Worm (Caenorhabditis elegans): ENCODE data around the gene clec-222.

The clec-222 gene

DNA sequence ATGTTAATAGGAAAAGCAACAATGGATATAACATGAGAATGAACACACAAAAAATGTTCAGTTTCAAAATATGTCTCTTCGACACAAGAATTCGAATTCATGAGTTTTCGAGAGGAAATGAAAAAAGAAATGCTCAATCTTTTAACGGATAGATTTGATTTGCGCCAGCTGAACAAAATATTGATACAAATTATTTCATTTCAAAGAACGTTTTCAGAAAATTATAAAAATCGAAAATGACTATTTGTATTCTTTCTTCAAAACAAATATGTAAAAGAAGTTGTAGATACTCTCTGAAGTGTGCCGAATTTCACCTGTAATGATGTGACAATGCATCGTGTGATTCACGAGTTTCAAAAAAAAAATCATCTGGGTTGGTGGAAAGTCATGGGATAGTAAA, 29.4 kb downstream of the clec-222 start, which contains the start of gene srh-47:
Gene srh-47 (minus strand): TSS at position 101 of the 400 bp plus-strand sequence.
- TF ChIP-seq hmbx-1 (tag; optimal IDR thresholded peaks at IDR 0.05) = no peak
- TF ChIP-seq F13C5.2 (tag; optimal IDR thresholded peaks at IDR 0.05) = no peak
- no peak for TF ChIP-seq ceh-13 (GFP tag; optimal IDR thresholded peaks at IDR 0.05)
- no peak for TF ChIP-seq hnd-1 (tag; optimal IDR thresholded peaks at IDR 0.05)
- TF ChIP-seq ceh-36 (tag; optimal IDR thresholded peaks at IDR 0.05) = no peak

DNA sequence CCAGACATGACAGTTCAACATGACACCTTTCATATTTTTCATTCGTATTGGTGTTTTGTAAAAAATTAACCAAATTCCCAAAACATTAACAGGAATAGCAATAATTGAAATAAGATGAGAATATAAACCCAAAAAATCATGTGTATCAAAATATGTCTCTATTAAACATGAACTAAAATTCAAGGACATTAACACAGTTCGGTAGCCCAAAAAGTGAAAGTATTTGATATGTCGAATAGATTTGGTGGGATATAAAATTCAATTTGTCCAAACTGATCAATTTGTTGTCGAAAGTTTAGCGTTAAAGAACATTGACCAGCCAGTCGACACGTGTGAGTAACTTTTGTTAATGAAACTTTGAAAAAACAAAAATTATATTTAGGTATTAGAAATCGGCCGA, 31.5 kb downstream of the clec-222 start, which contains the start of gene srh-46:
Gene srh-46 (minus strand): TSS at position 189 of the 400 bp plus-strand sequence.
- TF ChIP-seq hnd-1 (tag; optimal IDR thresholded peaks at IDR 0.05) = no peak
- TF ChIP-seq tbx-37 (GFP tag; conservative IDR thresholded peaks at IDR 0.05) = no peak
- no peak for TF ChIP-seq ama-1 (optimal IDR thresholded peaks at IDR 0.05)
- TF ChIP-seq ets-7 (tag; optimal IDR thresholded peaks at IDR 0.05) = no peak
- no peak for TF ChIP-seq sea-1 (GFP tag; conservative IDR thresholded peaks at IDR 0.05)
- no peak for TF ChIP-seq F13C5.2 (tag; optimal IDR thresholded peaks at IDR 0.05)
- no peak for TF ChIP-seq hmg-4 (GFP tag; optimal IDR thresholded peaks at IDR 0.05)
- no peak for TF ChIP-seq ceh-13 (GFP tag; optimal IDR thresholded peaks at IDR 0.05)
- TF ChIP-seq scrt-1 (GFP tag; IDR thresholded peaks at IDR 0.05) = no peak
- no peak for TF ChIP-seq flt-1 (GFP tag; IDR thresholded peaks at IDR 0.05)
- TF ChIP-seq pes-1 (GFP tag; IDR thresholded peaks at IDR 0.05) = no peak
- no peak for TF ChIP-seq tra-4 (tag; optimal IDR thresholded peaks at IDR 0.05)
- no peak for TF ChIP-seq B0310.2 (tag; optimal IDR thresholded peaks at IDR 0.05)

ce11 chrV:11304200-11304599, 33.0 kb downstream of the clec-222 start:
- TF ChIP-seq ceh-13 (GFP tag; optimal IDR thresholded peaks at IDR 0.05) = no peak
- no peak for TF ChIP-seq tbx-37 (GFP tag; conservative IDR thresholded peaks at IDR 0.05)
- TF ChIP-seq scrt-1 (GFP tag; IDR thresholded peaks at IDR 0.05) = no peak
- TF ChIP-seq sea-1 (GFP tag; conservative IDR thresholded peaks at IDR 0.05) = no peak
- TF ChIP-seq aly-1 (tag; optimal IDR thresholded peaks at IDR 0.05) = no peak
- no peak for TF ChIP-seq F13C5.2 (tag; optimal IDR thresholded peaks at IDR 0.05)
- no peak for TF ChIP-seq hnd-1 (tag; optimal IDR thresholded peaks at IDR 0.05)
- TF ChIP-seq tra-4 (tag; optimal IDR thresholded peaks at IDR 0.05) = no peak
- TF ChIP-seq pes-1 (GFP tag; IDR thresholded peaks at IDR 0.05) = no peak
- no peak for TF ChIP-seq ama-1 (optimal IDR thresholded peaks at IDR 0.05)
- TF ChIP-seq flt-1 (GFP tag; IDR thresholded peaks at IDR 0.05) = no peak
- no peak for TF ChIP-seq tbx-11 (GFP tag; IDR thresholded peaks at IDR 0.05)
- TF ChIP-seq ceh-36 (tag; optimal IDR thresholded peaks at IDR 0.05) = no peak
- TF ChIP-seq B0310.2 (tag; optimal IDR thresholded peaks at IDR 0.05) = no peak
- TF ChIP-seq hmbx-1 (tag; optimal IDR thresholded peaks at IDR 0.05) = no peak
- TF ChIP-seq hmg-4 (GFP tag; optimal IDR thresholded peaks at IDR 0.05) = no peak

DNA sequence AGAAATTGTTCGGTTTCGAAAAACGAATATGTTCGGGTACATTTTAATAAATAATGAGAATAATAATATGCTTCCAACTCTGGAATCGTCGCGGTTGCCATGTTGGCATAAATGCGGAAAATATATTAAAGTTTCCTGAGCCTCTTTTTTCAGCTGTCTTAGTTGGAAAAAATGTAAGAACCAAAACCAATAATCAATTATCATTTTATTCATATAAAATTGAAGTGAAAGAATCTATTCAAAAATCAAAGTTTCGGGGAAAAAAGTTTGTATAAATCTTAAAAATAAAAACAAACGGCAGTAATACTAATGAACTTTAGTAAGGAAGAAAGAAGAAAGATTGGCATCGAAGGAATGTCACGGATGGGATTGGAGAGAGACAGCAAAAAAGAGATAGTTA, 33.7 kb downstream of the clec-222 start, which contains the start of gene srh-45:
Gene srh-45 (minus strand): TSS at position 101 of the 400 bp plus-strand sequence.
- TF ChIP-seq hmg-4 (GFP tag; optimal IDR thresholded peaks at IDR 0.05) (no peak), tbx-11 (GFP tag; IDR thresholded peaks at IDR 0.05) (no peak), scrt-1 (GFP tag; IDR thresholded peaks at IDR 0.05) (no peak), ceh-36 (tag; optimal IDR thresholded peaks at IDR 0.05) (no peak), flt-1 (GFP tag; IDR thresholded peaks at IDR 0.05) (no peak), sea-1 (GFP tag; conservative IDR thresholded peaks at IDR 0.05) (no peak), aly-1 (tag; optimal IDR thresholded peaks at IDR 0.05) (no peak), ama-1 (optimal IDR thresholded peaks at IDR 0.05) (no peak), hnd-1 (tag; optimal IDR thresholded peaks at IDR 0.05) (no peak), ceh-13 (GFP tag; optimal IDR thresholded peaks at IDR 0.05) (no peak), hmbx-1 (tag; optimal IDR thresholded peaks at IDR 0.05) (no peak), B0310.2 (tag; optimal IDR thresholded peaks at IDR 0.05) (no peak)

- TF ChIP-seq flt-1 (GFP tag; IDR thresholded peaks at IDR 0.05) = no peak
- TF ChIP-seq sea-1 (GFP tag; conservative IDR thresholded peaks at IDR 0.05) = no peak
Measured at ce11 chrV:11307781-11308180, 36.6 kb downstream of the clec-222 start.

- TF ChIP-seq F13C5.2 (tag; optimal IDR thresholded peaks at IDR 0.05) (no peak), ceh-13 (GFP tag; optimal IDR thresholded peaks at IDR 0.05) (no peak), ama-1 (optimal IDR thresholded peaks at IDR 0.05) (no peak), pes-1 (GFP tag; IDR thresholded peaks at IDR 0.05) (no peak), sea-1 (GFP tag; conservative IDR thresholded peaks at IDR 0.05) (no peak), hmg-4 (GFP tag; optimal IDR thresholded peaks at IDR 0.05) (no peak), tbx-37 (GFP tag; conservative IDR thresholded peaks at IDR 0.05) (no peak), B0310.2 (tag; optimal IDR thresholded peaks at IDR 0.05) (no peak), hnd-1 (tag; optimal IDR thresholded peaks at IDR 0.05) (no peak), tbx-11 (GFP tag; IDR thresholded peaks at IDR 0.05) (no peak), flt-1 (GFP tag; IDR thresholded peaks at IDR 0.05) (no peak), aly-1 (tag; optimal IDR thresholded peaks at IDR 0.05) (no peak), tra-4 (tag; optimal IDR thresholded peaks at IDR 0.05) (no peak), scrt-1 (GFP tag; IDR thresholded peaks at IDR 0.05) (no peak), ets-7 (tag; optimal IDR thresholded peaks at IDR 0.05) (no peak), hmbx-1 (tag; optimal IDR thresholded peaks at IDR 0.05) (no peak), ceh-36 (tag; optimal IDR thresholded peaks at IDR 0.05) (no peak)
Measured at ce11 chrV:11308346-11308745, 37.2 kb downstream of the clec-222 start, which contains the start of gene snf-11. Gene snf-11 (minus strand): TSS chrV:11308446.

ce11 chrV:11308915-11309314, 37.8 kb downstream of the clec-222 start:
- no peak for TF ChIP-seq ets-7 (tag; optimal IDR thresholded peaks at IDR 0.05)
- no peak for TF ChIP-seq ceh-36 (tag; optimal IDR thresholded peaks at IDR 0.05)

- no peak for TF ChIP-seq hnd-1 (tag; optimal IDR thresholded peaks at IDR 0.05)
- TF ChIP-seq hmbx-1 (tag; optimal IDR thresholded peaks at IDR 0.05) = no peak
- no peak for TF ChIP-seq tra-4 (tag; optimal IDR thresholded peaks at IDR 0.05)
- TF ChIP-seq B0310.2 (tag; optimal IDR thresholded peaks at IDR 0.05) = no peak
- no peak for TF ChIP-seq ceh-36 (tag; optimal IDR thresholded peaks at IDR 0.05)
- no peak for TF ChIP-seq scrt-1 (GFP tag; IDR thresholded peaks at IDR 0.05)
- no peak for TF ChIP-seq sea-1 (GFP tag; conservative IDR thresholded peaks at IDR 0.05)
- no peak for TF ChIP-seq flt-1 (GFP tag; IDR thresholded peaks at IDR 0.05)
- no peak for TF ChIP-seq hmg-4 (GFP tag; optimal IDR thresholded peaks at IDR 0.05)
- no peak for TF ChIP-seq tbx-11 (GFP tag; IDR thresholded peaks at IDR 0.05)
- TF ChIP-seq ets-7 (tag; optimal IDR thresholded peaks at IDR 0.05) = no peak
- TF ChIP-seq pes-1 (GFP tag; IDR thresholded peaks at IDR 0.05) = no peak
- no peak for TF ChIP-seq F13C5.2 (tag; optimal IDR thresholded peaks at IDR 0.05)
- TF ChIP-seq ama-1 (optimal IDR thresholded peaks at IDR 0.05) = no peak
- no peak for TF ChIP-seq aly-1 (tag; optimal IDR thresholded peaks at IDR 0.05)
- no peak for TF ChIP-seq ceh-13 (GFP tag; optimal IDR thresholded peaks at IDR 0.05)
- no peak for TF ChIP-seq tbx-37 (GFP tag; conservative IDR thresholded peaks at IDR 0.05)
Measured at ce11 chrV:11311013-11311472, 39.9 kb downstream of the clec-222 start, which contains the start of gene T03F7.7. Gene T03F7.7 (plus strand): TSS chrV:11311422.

Data from whole organism, early embryonic.